Worm (Caenorhabditis elegans) whole organism, L4 larva: Measurements from ENCODE around the gene paqr-3.

ENCODE experiments used
- Y48G9A.11 ChIP-seq: fragments of 200-800 bp; sonication (Bioruptor generic); IDR thresholded peaks from 2 replicates; pipeline ENCODE4 v1.3.6; 2022; ENCODE audit warnings: missing genetic modification reagents, missing genetic modification characterization, missing compliant biosample characterization
- aha-1 ChIP-seq: fragments of 150-350 bp; peaks from one replicate; lab custom pipeline; 2014; ENCODE audit warnings: missing biosample characterization, missing genetic modification characterization
- egl-27 ChIP-seq: sonication (generic microtip); optimal IDR thresholded peaks from 3 replicates; lab custom pipeline; 2017; ENCODE audit warnings: missing biosample characterization, missing genetic modification reagents, missing genetic modification characterization
- fkh-10 ChIP-seq: fragments of 150-350 bp; optimal IDR thresholded peaks from 2 replicates; lab custom pipeline; 2014; ENCODE audit warnings: missing biosample characterization, missing genetic modification reagents, missing genetic modification characterization
- snpc-4 ChIP-seq: fragments of 150-350 bp; optimal IDR thresholded peaks from 2 replicates; lab custom pipeline; 2014; ENCODE audit warnings: missing biosample characterization, missing genetic modification characterization

ce11 chrIV:14391268-14391667 is 7.8 kb upstream of the paqr-3 start:
- TF ChIP-seq egl-27: no peak
- no peak for TF ChIP-seq snpc-4
- TF ChIP-seq aha-1 (tag; lab: Kevin White, UChicago): no peak
- TF ChIP-seq Y48G9A.11 (GFP tag; lab: Robert Waterston, UW): no peak
- TF ChIP-seq fkh-10 (GFP tag; lab: Kevin White, UChicago): no peak
